Worm (Caenorhabditis elegans): ENCODE results near the gene T24C4.10.

Gene T24C4.10

DNA sequence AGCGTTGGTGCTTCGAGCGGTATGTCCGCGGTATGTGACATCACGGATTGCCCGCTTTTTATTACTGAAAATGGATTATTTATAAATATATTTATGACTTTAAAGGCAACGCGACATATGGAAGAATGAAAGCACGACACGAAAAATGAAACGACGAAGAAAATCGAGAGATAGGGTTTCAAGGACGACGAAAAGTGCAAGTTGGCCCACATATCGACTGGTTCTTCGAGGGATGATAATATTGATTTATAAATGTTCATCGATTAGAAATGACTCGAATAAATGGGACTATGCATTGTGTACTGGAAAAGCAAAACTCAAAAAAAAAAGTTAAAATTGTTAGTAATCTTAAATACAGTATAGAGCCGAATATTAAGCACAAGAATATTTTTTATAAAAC lies 4.3 kb downstream of the T24C4.10 start, which contains the start of gene zer-1:
Gene zer-1 (minus strand): TSS at position 68 of the 400 bp plus-strand sequence.
- no peak for TF ChIP-seq R02D3.7 (tag; optimal IDR thresholded peaks at IDR 0.05)
- peak; percentile 24 for TF ChIP-seq nhr-25 (tag; optimal IDR thresholded peaks at IDR 0.05)
- TF ChIP-seq nhr-23 (tag; optimal IDR thresholded peaks at IDR 0.05), result peak; percentile 37
- TF ChIP-seq ama-1 (optimal IDR thresholded peaks at IDR 0.05), result peak; percentile 21
- TF ChIP-seq ztf-4 (tag; optimal IDR thresholded peaks at IDR 0.05), result no peak
- no peak for TF ChIP-seq nhr-12 (tag; optimal IDR thresholded peaks at IDR 0.05)
- peak; percentile 67 for TF ChIP-seq ceh-28 (tag; optimal IDR thresholded peaks at IDR 0.05)
- TF ChIP-seq pha-4 (tag; optimal IDR thresholded peaks at IDR 0.05), result no peak
- no peak for TF ChIP-seq fkh-2 (tag; optimal IDR thresholded peaks at IDR 0.05)
- no peak for TF ChIP-seq elt-1 (tag; optimal IDR thresholded peaks at IDR 0.05)
- no peak for TF ChIP-seq daf-12 (tag; optimal IDR thresholded peaks at IDR 0.05)

ce11 chrIII:883595-883994 lies 7.4 kb downstream of the T24C4.10 start:
- no peak for TF ChIP-seq unc-39 (tag; optimal IDR thresholded peaks at IDR 0.05)
- no peak for TF ChIP-seq daf-12 (tag; optimal IDR thresholded peaks at IDR 0.05)
- TF ChIP-seq ceh-28 (tag; optimal IDR thresholded peaks at IDR 0.05), result no peak
- no peak for TF ChIP-seq pqm-1 (tag; optimal IDR thresholded peaks at IDR 0.05)
- TF ChIP-seq nfya-1 (tag; optimal IDR thresholded peaks at IDR 0.05; ENCODE audit: insufficient read depth), result no peak
- no peak for TF ChIP-seq aly-2 (tag; optimal IDR thresholded peaks at IDR 0.05)
- TF ChIP-seq nhr-23 (tag; optimal IDR thresholded peaks at IDR 0.05), result no peak
- no peak for TF ChIP-seq zag-1 (tag; optimal IDR thresholded peaks at IDR 0.05)
- TF ChIP-seq ama-1 (optimal IDR thresholded peaks at IDR 0.05), result no peak
- no peak for TF ChIP-seq ztf-11 (tag; optimal IDR thresholded peaks at IDR 0.05)
- TF ChIP-seq pha-4 (tag; optimal IDR thresholded peaks at IDR 0.05), result no peak
- no peak for TF ChIP-seq elt-3 (tag; optimal IDR thresholded peaks at IDR 0.05)
- no peak for TF ChIP-seq nhr-76 (tag; optimal IDR thresholded peaks at IDR 0.05)
- TF ChIP-seq ceh-9 (tag; optimal IDR thresholded peaks at IDR 0.05), result no peak
- no peak for TF ChIP-seq tbx-2 (tag; optimal IDR thresholded peaks at IDR 0.05)

DNA sequence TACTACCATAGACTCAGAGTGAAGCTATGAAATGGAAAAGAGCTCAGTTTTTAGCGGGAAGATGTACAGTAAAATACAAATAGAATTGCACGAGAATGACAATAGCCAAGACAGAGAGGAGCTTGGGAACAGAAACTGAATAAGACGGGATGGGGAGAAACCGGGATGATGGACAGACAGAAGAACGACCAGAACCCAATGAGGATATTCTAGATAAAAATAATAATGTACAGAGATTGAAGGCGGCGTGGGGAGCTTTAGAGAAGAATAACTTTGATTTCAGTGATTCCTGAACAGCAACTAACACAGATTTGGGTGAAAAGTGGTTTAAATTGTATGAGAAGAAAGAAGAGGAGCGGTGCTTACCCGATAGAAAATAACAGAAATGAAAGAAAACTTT lies 9.6 kb downstream of the T24C4.10 start:
- TF ChIP-seq lin-39 (tag; optimal IDR thresholded peaks at IDR 0.05), result no peak
- TF ChIP-seq ZK546.5 (tag; optimal IDR thresholded peaks at IDR 0.05), result no peak
- TF ChIP-seq ztf-4 (tag; optimal IDR thresholded peaks at IDR 0.05), result no peak
- TF ChIP-seq nhr-23 (tag; optimal IDR thresholded peaks at IDR 0.05), result no peak
- no peak for TF ChIP-seq mdl-1 (tag; optimal IDR thresholded peaks at IDR 0.05)
- no peak for TF ChIP-seq sea-2 (GFP tag; optimal IDR thresholded peaks at IDR 0.05)
- TF ChIP-seq fkh-10 (GFP tag; optimal IDR thresholded peaks at IDR 0.05), result no peak
- TF ChIP-seq fkh-2 (tag; optimal IDR thresholded peaks at IDR 0.05), result no peak
- no peak for TF ChIP-seq elt-3 (tag; optimal IDR thresholded peaks at IDR 0.05)
- TF ChIP-seq pqm-1 (tag; optimal IDR thresholded peaks at IDR 0.05), result no peak
- TF ChIP-seq elt-1 (tag; optimal IDR thresholded peaks at IDR 0.05), result no peak
- no peak for TF ChIP-seq jun-1 (tag; optimal IDR thresholded peaks at IDR 0.05)
- no peak for TF ChIP-seq nhr-77 (tag; optimal IDR thresholded peaks at IDR 0.05)
- no peak for TF ChIP-seq nhr-28 (tag; optimal IDR thresholded peaks at IDR 0.05)
- TF ChIP-seq nhr-76 (tag; optimal IDR thresholded peaks at IDR 0.05), result no peak
- TF ChIP-seq hmg-11 (tag; optimal IDR thresholded peaks at IDR 0.05), result no peak
- no peak for TF ChIP-seq lsy-12 (tag; optimal IDR thresholded peaks at IDR 0.05)
- no peak for TF ChIP-seq unc-39 (tag; optimal IDR thresholded peaks at IDR 0.05)
- TF ChIP-seq ceh-9 (tag; optimal IDR thresholded peaks at IDR 0.05), result no peak
- TF ChIP-seq nhr-25 (tag; optimal IDR thresholded peaks at IDR 0.05), result no peak

DNA sequence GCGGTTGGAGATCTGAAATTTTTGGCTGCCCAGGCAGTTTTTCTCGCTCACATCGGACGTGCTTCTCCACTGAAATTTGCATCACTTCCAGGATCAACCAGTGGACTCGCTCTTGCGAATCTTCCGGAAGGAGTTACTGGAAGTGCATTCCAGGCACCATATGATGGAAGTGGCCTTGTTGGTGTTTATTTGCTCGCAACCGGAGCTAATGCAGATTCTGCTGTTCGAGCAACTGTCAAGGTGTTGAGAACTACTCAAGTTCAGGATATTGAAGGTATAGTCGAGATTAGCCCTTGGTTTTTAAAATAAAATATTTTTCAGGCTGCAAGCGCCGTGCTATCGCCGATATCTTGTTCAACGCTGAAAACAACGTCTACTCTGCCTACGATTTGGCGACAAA lies 10.2 kb downstream of the T24C4.10 start:
- no peak for TF ChIP-seq snpc-4 (tag; optimal IDR thresholded peaks at IDR 0.05)
- TF ChIP-seq nhr-43 (tag; optimal IDR thresholded peaks at IDR 0.05; ENCODE audit: poor library complexity, severe bottlenecking), result peak; percentile 8

ce11 chrIII:879634-880033 lies 11.4 kb downstream of the T24C4.10 start, which contains the start of the genes T24C4.5 and ucr-2.3:
Gene T24C4.5, minus strand, starts transcription at chrIII:879734.
Gene ucr-2.3, plus strand, starts transcription at chrIII:879860.
- TF ChIP-seq ztf-4 (tag; optimal IDR thresholded peaks at IDR 0.05) (no peak), lin-39 (tag; optimal IDR thresholded peaks at IDR 0.05) (no peak), nhr-67 (tag; optimal IDR thresholded peaks at IDR 0.05) (no peak), nhr-25 (tag; optimal IDR thresholded peaks at IDR 0.05) (no peak), mdl-1 (tag; optimal IDR thresholded peaks at IDR 0.05) (no peak), egl-27 (tag; optimal IDR thresholded peaks at IDR 0.05) (no peak), eor-1 (tag; optimal IDR thresholded peaks at IDR 0.05) (no peak), nhr-237 (tag; optimal IDR thresholded peaks at IDR 0.05) (no peak), ceh-82 (tag; optimal IDR thresholded peaks at IDR 0.05) (no peak), sea-2 (GFP tag; optimal IDR thresholded peaks at IDR 0.05) (no peak), ceh-28 (tag; optimal IDR thresholded peaks at IDR 0.05) (no peak), nhr-23 (tag; optimal IDR thresholded peaks at IDR 0.05) (no peak)

Measured in whole organism, L3 larva.